Worm (Caenorhabditis elegans) whole organism, young adult: Measurements from ENCODE around the gene col-132.

Source experiments
- B0019.2 ChIP-seq: fragments of 200-800 bp; sonication (Bioruptor generic); conservative IDR thresholded peaks from 2 replicates; pipeline ENCODE4 v1.3.6; 2022; ENCODE audit warnings: missing genetic modification reagents, missing genetic modification characterization, missing compliant biosample characterization
- F52B5.7 ChIP-seq: sonication (generic microtip); optimal IDR thresholded peaks from 2 replicates; lab custom pipeline; 2016; ENCODE audit warnings: mild to moderate bottlenecking, missing genetic modification characterization, missing compliant biosample characterization
- attf-5 ChIP-seq: fragments of 200-800 bp; sonication (Bioruptor generic); optimal IDR thresholded peaks from 2 replicates; lab custom pipeline; 2018; ENCODE audit warnings: mild to moderate bottlenecking, missing genetic modification characterization, missing compliant biosample characterization
- hmg-20 ChIP-seq: fragments of 200-800 bp; sonication (Bioruptor generic); IDR thresholded peaks from 2 replicates; pipeline ENCODE4 v1.3.6; 2022; ENCODE audit warnings: missing genetic modification reagents, missing genetic modification characterization, missing compliant biosample characterization
- madf-8 ChIP-seq: fragments of 200-800 bp; sonication (Bioruptor generic); conservative IDR thresholded peaks from 2 replicates; pipeline ENCODE4 v1.3.6; 2022; ENCODE audit warnings: missing genetic modification reagents, missing genetic modification characterization, missing compliant biosample characterization
- snpc-1.3 ChIP-seq: sonication (generic microtip); optimal IDR thresholded peaks from 2 replicates; lab custom pipeline; 2017; ENCODE audit warnings: missing genetic modification characterization, mild to moderate bottlenecking, missing compliant biosample characterization, antibody characterized with exemption, moderate library complexity, missing genotype, missing genetic modification reagents; ENCODE audit not compliant: insufficient read depth
- snpc-3.4 ChIP-seq: sonication (generic microtip); optimal IDR thresholded peaks from 2 replicates; lab custom pipeline; 2017; ENCODE audit warnings: missing genetic modification characterization, mild to moderate bottlenecking, missing compliant biosample characterization, antibody characterized with exemption, moderate library complexity, missing genotype, missing genetic modification reagents
- somi-1 ChIP-seq: fragments of 200-800 bp; sonication (Bioruptor generic); optimal IDR thresholded peaks from 2 replicates; lab custom pipeline; 2018; ENCODE audit warnings: mild to moderate bottlenecking, missing genetic modification characterization, missing compliant biosample characterization
- unc-62 ChIP-seq: fragments of 150-350 bp; optimal IDR thresholded peaks from 2 replicates; lab custom pipeline; 2014; ENCODE audit warnings: missing biosample characterization, missing genetic modification reagents, missing genetic modification characterization

DNA sequence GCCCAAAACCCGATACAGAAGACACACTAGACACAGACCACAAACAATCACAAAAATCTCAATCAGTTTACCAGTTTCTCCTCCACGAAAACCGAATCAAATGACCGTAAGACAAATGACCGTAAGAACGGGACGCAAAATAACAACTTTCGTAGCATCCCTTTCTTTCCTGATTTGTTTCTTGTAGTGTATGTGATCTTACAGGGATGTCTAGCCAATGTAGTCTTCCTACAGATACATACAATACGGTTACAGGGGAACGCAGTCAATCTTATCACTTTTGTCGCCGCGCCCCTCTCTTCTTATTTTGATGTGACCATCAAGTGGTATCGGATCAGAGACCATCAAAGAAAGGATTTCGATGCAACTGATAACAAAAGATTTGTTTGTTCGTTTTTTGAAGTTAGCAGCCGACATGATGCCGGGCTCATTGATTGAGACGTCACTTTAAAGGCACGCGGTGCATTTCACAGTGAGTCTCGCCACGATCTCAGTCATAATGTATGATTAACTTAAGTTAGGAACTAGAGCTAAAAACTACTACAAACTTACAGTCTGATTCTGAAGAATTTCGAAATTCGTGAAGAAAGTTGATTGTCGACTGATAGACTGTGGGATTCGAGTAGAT is 15.1 kb downstream of the col-132 start:
- TF ChIP-seq unc-62 (GFP tag; lab: Kevin White, UChicago) (no peak), B0019.2 (GFP tag; lab: Robert Waterston, UW) (no peak), hmg-20 (no peak), F52B5.7 (tag; lab: Kevin White, UChicago) (no peak), madf-8 (GFP tag; lab: Robert Waterston, UW) (no peak), somi-1 (peak; percentile 17), snpc-3.4 (tag; lab: Kevin White, UChicago) (no peak), attf-5 (GFP tag; lab: Kevin White, UChicago) (no peak), snpc-1.3 (tag; lab: Kevin White, UChicago) (no peak)
